Worm (Caenorhabditis elegans): ENCODE results near the gene kcmf-1.

DNA sequence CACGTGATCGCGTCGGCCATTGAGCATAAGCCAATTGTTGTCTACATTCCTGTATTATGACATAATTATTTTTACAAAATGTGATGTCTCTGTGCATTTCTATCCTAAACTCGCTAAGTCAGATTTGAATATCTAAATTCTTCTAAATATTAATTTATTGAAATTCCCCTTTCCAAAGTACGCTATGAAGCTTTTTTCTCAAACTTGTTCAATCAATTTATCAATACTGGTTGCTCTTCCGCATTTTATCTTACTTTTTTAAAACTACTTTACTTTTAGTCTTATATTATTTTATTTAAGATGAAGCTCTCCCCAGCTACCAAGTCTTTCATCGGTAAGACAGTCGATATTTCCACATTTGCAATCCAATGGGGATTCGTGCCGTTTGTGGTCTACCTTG, 30.1 kb downstream of the kcmf-1 start, which contains the start of gene tomm-7:
- no peak for TF ChIP-seq nhr-11 (tag; optimal IDR thresholded peaks at IDR 0.05)
- TF ChIP-seq nhr-237 (tag; optimal IDR thresholded peaks at IDR 0.05) = no peak
- TF ChIP-seq lin-13 (GFP tag; optimal IDR thresholded peaks at IDR 0.05) = no peak
- TF ChIP-seq nhr-76 (tag; optimal IDR thresholded peaks at IDR 0.05) = no peak
- no peak for TF ChIP-seq fos-1 (tag; optimal IDR thresholded peaks at IDR 0.05)
- no peak for TF ChIP-seq egl-27 (tag; optimal IDR thresholded peaks at IDR 0.05)
- no peak for TF ChIP-seq snpc-4 (tag; optimal IDR thresholded peaks at IDR 0.05)
- TF ChIP-seq unc-86 (tag; optimal IDR thresholded peaks at IDR 0.05) = no peak
